Fruit fly (Drosophila melanogaster) whole organism, embryonic: ENCODE results near the gene Sec20.
A peak's percentile ranks its signal among the peaks of the same experiment; 100 is the strongest.

Source experiments
- Abd-B ChIP-seq: fragments of 200-800 bp; sonication (Bioruptor generic); optimal IDR thresholded peaks from 2 replicates; lab custom pipeline; 2018; ENCODE audit warnings: missing biosample characterization, mild to moderate bottlenecking, missing genetic modification characterization, moderate library complexity
- Aef1 ChIP-seq: fragments of 200-800 bp; sonication (Bioruptor generic); IDR thresholded peaks from 3 replicates; pipeline ENCODE4 v1.3.6; 2022; ENCODE audit warnings: missing biosample characterization, missing genetic modification characterization
- Asciz ChIP-seq: fragments of 200-800 bp; sonication (Bioruptor generic); optimal IDR thresholded peaks from 2 replicates; lab custom pipeline; 2017; ENCODE audit warnings: missing biosample characterization, mild to moderate bottlenecking, missing genetic modification characterization, missing genetic modification reagents
- Atf-2 ChIP-seq: fragments of 200-800 bp; sonication (Bioruptor generic); optimal IDR thresholded peaks from 2 replicates; lab custom pipeline; 2016; ENCODE audit warnings: missing biosample characterization, missing genetic modification characterization
- Atf6 ChIP-seq: fragments of 200-800 bp; sonication (Bioruptor generic); IDR thresholded peaks from 2 replicates; pipeline ENCODE4 v1.3.6; 2022; ENCODE audit warnings: missing biosample characterization, missing genetic modification characterization
- BEAF-32 ChIP-seq: fragments of 200-800 bp; sonication (Bioruptor generic); optimal IDR thresholded peaks from 3 replicates; lab custom pipeline; 2017; ENCODE audit warnings: missing biosample characterization, missing genetic modification characterization, mild to moderate bottlenecking, moderate library complexity, missing genetic modification reagents
- CG1024 ChIP-seq: fragments of 200-800 bp; sonication (Bioruptor generic); IDR thresholded peaks from 2 replicates; pipeline ENCODE4 v1.3.6; 2022; ENCODE audit warnings: missing biosample characterization, missing genetic modification characterization
- CG10321 ChIP-seq: fragments of 200-800 bp; sonication (Bioruptor generic); IDR thresholded peaks from 2 replicates; pipeline ENCODE4 v1.3.6; 2022; ENCODE audit warnings: missing biosample characterization, missing genetic modification characterization
- CG10959 ChIP-seq: fragments of 200-800 bp; sonication (Bioruptor generic); IDR thresholded peaks from 2 replicates; pipeline ENCODE4 v1.3.6; 2022; ENCODE audit warnings: missing biosample characterization, missing genetic modification characterization
- CG14965 ChIP-seq: fragments of 200-800 bp; sonication (Bioruptor generic); optimal IDR thresholded peaks from 2 replicates; lab custom pipeline; 2016; ENCODE audit warnings: missing biosample characterization, missing genetic modification characterization, borderline replicate concordance
- CG16779 ChIP-seq: fragments of 200-800 bp; sonication (Bioruptor generic); IDR thresholded peaks from 2 replicates; pipeline ENCODE4 v1.3.6; 2022; ENCODE audit warnings: missing biosample characterization, missing genetic modification characterization
- CG16815 ChIP-seq: fragments of 200-800 bp; sonication (Bioruptor generic); optimal IDR thresholded peaks from 3 replicates; lab custom pipeline; 2017; ENCODE audit warnings: missing biosample characterization, mild to moderate bottlenecking, missing genetic modification characterization
- CG17361 ChIP-seq: fragments of 200-800 bp; sonication (Bioruptor generic); IDR thresholded peaks from 3 replicates; pipeline ENCODE4 v1.3.6; 2022; ENCODE audit warnings: missing biosample characterization, missing genetic modification characterization
- CG2202 ChIP-seq: fragments of 200-800 bp; sonication (Bioruptor generic); optimal IDR thresholded peaks from 2 replicates; lab custom pipeline; 2018; ENCODE audit warnings: missing biosample characterization, mild to moderate bottlenecking, missing genetic modification characterization
- CG2678 ChIP-seq: fragments of 200-800 bp; sonication (Bioruptor generic); optimal IDR thresholded peaks from 3 replicates; lab custom pipeline; 2019; ENCODE audit warnings: missing biosample characterization, mild to moderate bottlenecking, missing genetic modification characterization, moderate library complexity
- CG30431 ChIP-seq: fragments of 200-800 bp; sonication (Bioruptor generic); optimal IDR thresholded peaks from 2 replicates; lab custom pipeline; 2017; ENCODE audit warnings: missing biosample characterization, missing genetic modification characterization
- CG31388 ChIP-seq: fragments of 200-800 bp; sonication (Bioruptor generic); optimal IDR thresholded peaks from 2 replicates; lab custom pipeline; 2016; ENCODE audit warnings: missing biosample characterization, missing genetic modification characterization
- CG3281 ChIP-seq: fragments of 200-800 bp; sonication (Bioruptor generic); optimal IDR thresholded peaks from 3 replicates; lab custom pipeline; 2017; ENCODE audit warnings: missing biosample characterization, mild to moderate bottlenecking, missing genetic modification characterization
- CG6175 ChIP-seq: fragments of 200-800 bp; sonication (Bioruptor generic); IDR thresholded peaks from 3 replicates; pipeline ENCODE4 v1.3.6; 2022; ENCODE audit warnings: missing biosample characterization, missing genetic modification characterization
- CG6791 ChIP-seq: fragments of 200-800 bp; sonication (Bioruptor generic); IDR thresholded peaks from 3 replicates; pipeline ENCODE4 v1.3.6; 2022; ENCODE audit warnings: missing biosample characterization, missing genetic modification characterization; ENCODE audit not compliant: partially characterized antibody
- Fer2 ChIP-seq: fragments of 200-800 bp; sonication (Bioruptor generic); optimal IDR thresholded peaks from 2 replicates; lab custom pipeline; 2018; ENCODE audit warnings: missing biosample characterization, mild to moderate bottlenecking, missing genetic modification characterization, moderate library complexity
- GATAe ChIP-seq: fragments of 200-800 bp; sonication (Bioruptor generic); conservative IDR thresholded peaks from 2 replicates; pipeline ENCODE4 v1.3.6; 2022; ENCODE audit warnings: missing biosample characterization, missing genetic modification characterization
- HmgD ChIP-seq: fragments of 200-800 bp; sonication (Bioruptor generic); optimal IDR thresholded peaks from 3 replicates; lab custom pipeline; 2016; ENCODE audit warnings: missing biosample characterization, missing genetic modification characterization
- Hr3 ChIP-seq: fragments of 200-800 bp; sonication (Bioruptor generic); optimal IDR thresholded peaks from 3 replicates; lab custom pipeline; 2016; ENCODE audit warnings: missing biosample characterization, missing genetic modification characterization
- Hr51 ChIP-seq, 2 experiments: fragments of 200-800 bp; sonication (Bioruptor generic); optimal IDR thresholded peaks; 2 replicates in 1 of 2; 3 replicates in 1 of 2; lab custom pipeline; 2016 to 2018; ENCODE audit warnings: missing biosample characterization in 2 of 2, missing genetic modification characterization in 2 of 2, mild to moderate bottlenecking in 1 of 2, moderate library complexity in 1 of 2
- Oaz ChIP-seq: fragments of 200-800 bp; sonication (Bioruptor generic); IDR thresholded peaks from 2 replicates; pipeline ENCODE4 v1.3.6; 2022; ENCODE audit warnings: missing biosample characterization, missing genetic modification characterization
- Rfx ChIP-seq: fragments of 200-800 bp; sonication (Bioruptor generic); IDR thresholded peaks from 2 replicates; pipeline ENCODE4 v1.3.6; 2022; ENCODE audit warnings: missing biosample characterization, missing genetic modification characterization
- Scr ChIP-seq: fragments of 200-800 bp; sonication (Bioruptor generic); IDR thresholded peaks from 2 replicates; pipeline ENCODE4 v1.3.6; 2022; ENCODE audit warnings: missing biosample characterization, missing genetic modification characterization; ENCODE audit not compliant: partially characterized antibody
- Tbp ChIP-seq: fragments of >200 bp; optimal IDR thresholded peaks from 2 replicates; lab custom pipeline; 2018; ENCODE audit warnings: missing biosample characterization, missing genetic modification characterization
- az2 ChIP-seq: fragments of 200-800 bp; sonication (Bioruptor generic); optimal IDR thresholded peaks from 3 replicates; lab custom pipeline; 2016; ENCODE audit warnings: missing biosample characterization, missing genetic modification characterization
- cad ChIP-seq: fragments of >200 bp; optimal IDR thresholded peaks from 2 replicates; lab custom pipeline; 2017; ENCODE audit warnings: missing biosample characterization, missing genetic modification characterization
- caup ChIP-seq: fragments of 200-800 bp; sonication (Bioruptor generic); optimal IDR thresholded peaks from 3 replicates; lab custom pipeline; 2017; ENCODE audit warnings: missing biosample characterization, mild to moderate bottlenecking, missing genetic modification characterization, moderate library complexity; ENCODE audit not compliant: severe bottlenecking
- fd102C ChIP-seq: fragments of 200-800 bp; sonication (Bioruptor generic); optimal IDR thresholded peaks from 2 replicates; lab custom pipeline; 2018; ENCODE audit warnings: missing biosample characterization, mild to moderate bottlenecking, missing genetic modification characterization, moderate library complexity
- gfzf ChIP-seq: fragments of 200-800 bp; sonication (Bioruptor generic); optimal IDR thresholded peaks from 2 replicates; lab custom pipeline; 2016; ENCODE audit warnings: missing biosample characterization, mild to moderate bottlenecking, missing genetic modification characterization, moderate library complexity
- grau ChIP-seq: fragments of 200-800 bp; optimal IDR thresholded peaks from 3 replicates; lab custom pipeline; 2019; ENCODE audit warnings: missing biosample characterization, mild to moderate bottlenecking, missing genetic modification characterization, moderate library complexity
- gsb ChIP-seq: fragments of 200-800 bp; sonication (Bioruptor generic); IDR thresholded peaks from 2 replicates; pipeline ENCODE4 v1.3.6; 2022; ENCODE audit warnings: missing biosample characterization, missing genetic modification characterization
- h ChIP-seq: fragments of >200 bp; optimal IDR thresholded peaks from 2 replicates; lab custom pipeline; 2017
- jumu ChIP-seq: fragments of 200-800 bp; sonication (Bioruptor generic); optimal IDR thresholded peaks from 3 replicates; lab custom pipeline; 2016; ENCODE audit warnings: missing biosample characterization, missing genetic modification characterization
- pita ChIP-seq: fragments of 200-800 bp; sonication (Bioruptor generic); optimal IDR thresholded peaks from 2 replicates; lab custom pipeline; 2017; ENCODE audit warnings: missing biosample characterization, mild to moderate bottlenecking, missing genetic modification characterization
- pnt ChIP-seq: fragments of 200-800 bp; sonication (Bioruptor generic); optimal IDR thresholded peaks from 3 replicates; lab custom pipeline; 2016; ENCODE audit warnings: missing biosample characterization, missing genetic modification characterization
- pum ChIP-seq: fragments of 200-800 bp; sonication (Bioruptor generic); optimal IDR thresholded peaks from 2 replicates; lab custom pipeline; 2016; ENCODE audit warnings: missing biosample characterization, missing genetic modification characterization
- sna ChIP-seq: fragments of 200-800 bp; sonication (Bioruptor generic); IDR thresholded peaks from 2 replicates; pipeline ENCODE4 v1.3.6; 2022; ENCODE audit warnings: missing biosample characterization, missing genetic modification characterization; ENCODE audit not compliant: partially characterized antibody
- tap ChIP-seq: fragments of 200-800 bp; optimal IDR thresholded peaks from 3 replicates; lab custom pipeline; 2019; ENCODE audit warnings: missing biosample characterization, mild to moderate bottlenecking, missing genetic modification characterization, moderate library complexity
- toy ChIP-seq: fragments of 200-800 bp; sonication (Bioruptor generic); IDR thresholded peaks from 2 replicates; pipeline ENCODE4 v1.3.6; 2022; ENCODE audit warnings: missing biosample characterization, missing genetic modification characterization
- unpg ChIP-seq: fragments of 200-800 bp; sonication (Bioruptor generic); optimal IDR thresholded peaks from 3 replicates; lab custom pipeline; 2018; ENCODE audit warnings: missing biosample characterization, mild to moderate bottlenecking, missing genetic modification characterization, moderate library complexity
- vnd ChIP-seq: fragments of 200-800 bp; sonication (Bioruptor generic); IDR thresholded peaks from 3 replicates; pipeline ENCODE4 v1.3.6; 2022; ENCODE audit warnings: missing biosample characterization, missing genetic modification characterization; ENCODE audit not compliant: partially characterized antibody
- wdn ChIP-seq: fragments of 200-800 bp; sonication (Bioruptor generic); IDR thresholded peaks from 2 replicates; pipeline ENCODE4 v1.3.6; 2022; ENCODE audit warnings: missing biosample characterization, missing genetic modification characterization
- zen2 ChIP-seq: fragments of 200-800 bp; sonication (Bioruptor generic); IDR thresholded peaks from 3 replicates; pipeline ENCODE4 v1.3.6; 2022; ENCODE audit warnings: missing biosample characterization, missing genetic modification characterization; ENCODE audit not compliant: partially characterized antibody

The Sec20 gene

dm6 chr3R:5789025-5789953, 35.0 kb downstream of the Sec20 start, which contains the start of the genes Hat1 and Rpn5 (continued):
- TF ChIP-seq az2 (peak; percentile 84), caup (GFP tag; lab: Kevin White, UChicago) (peak; percentile 78), CG3281 (GFP tag; lab: Kevin White, UChicago) (peak; percentile 80), CG30431 (GFP tag; lab: Kevin White, UChicago) (peak; percentile 67), Hr51 (GFP tag; optimal IDR thresholded peaks at IDR 0.05; lab: Kevin White, UChicago) (peak; percentile 66 to 76), unpg (GFP tag; lab: Kevin White, UChicago) (peak; percentile 66), CG31388 (GFP tag; lab: Kevin White, UChicago) (peak; percentile 56), CG6175 (GFP tag; lab: Robert Waterston, UW) (no peak), h (lab: Kevin White, UChicago) (no peak), HmgD (GFP tag; lab: Kevin White, UChicago) (peak; percentile 88), Tbp (GFP tag; lab: Kevin White, UChicago) (no peak), Hr3 (GFP tag; lab: Kevin White, UChicago) (peak; percentile 90), CG2202 (tag; lab: Kevin White, UChicago) (peak; percentile 46), pum (GFP tag; lab: Kevin White, UChicago) (peak; percentile 93), Scr (GFP tag; lab: Robert Waterston, UW) (peak; percentile 85), CG16815 (GFP tag; lab: Kevin White, UChicago) (peak; percentile 85), sna (GFP tag; lab: Robert Waterston, UW) (peak; percentile 77), fd102C (GFP tag; lab: Kevin White, UChicago) (no peak), grau (peak; percentile 67), pita (GFP tag; lab: Kevin White, UChicago) (no peak), zen2 (GFP tag; lab: Robert Waterston, UW) (peak; percentile 66; the same call in 2 of the 3 replicates), Oaz (GFP tag; lab: Robert Waterston, UW) (no peak), gsb (GFP tag; lab: Robert Waterston, UW) (no peak), GATAe (GFP tag; lab: Robert Waterston, UW) (no peak), cad (GFP tag; lab: Kevin White, UChicago) (no peak), jumu (peak; percentile 87), vnd (GFP tag; lab: Robert Waterston, UW) (peak; percentile 54; the same call in 1 of the 3 replicates), CG17361 (peak; percentile 95), CG1024 (GFP tag; lab: Robert Waterston, UW) (no peak), CG14965 (peak; percentile 51), Fer2 (tag; lab: Kevin White, UChicago) (peak; percentile 47), Atf6 (GFP tag; lab: Robert Waterston, UW) (peak; percentile 54; the same call in 1 of the 2 replicates), CG2678 (tag; lab: Kevin White, UChicago) (peak; percentile 80), CG10959 (GFP tag; lab: Robert Waterston, UW) (no peak), Atf-2 (GFP tag; lab: Kevin White, UChicago) (peak; percentile 92), tap (tag; lab: Kevin White, UChicago) (peak; percentile 35), CG10321 (GFP tag; lab: Robert Waterston, UW) (no peak; the same call in 1 of the 2 replicates), CG6791 (peak; percentile 64; the same call in 1 of the 3 replicates), Aef1 (GFP tag; lab: Robert Waterston, UW) (peak; percentile 76), Asciz (GFP tag; lab: Kevin White, UChicago) (no peak), CG16779 (GFP tag; lab: Robert Waterston, UW) (peak; percentile 46; the same call in 1 of the 2 replicates), pnt (GFP tag; lab: Kevin White, UChicago) (peak; percentile 88), gfzf (GFP tag; lab: Kevin White, UChicago) (peak; percentile 38), Rfx (GFP tag; lab: Robert Waterston, UW) (peak; percentile 83), toy (GFP tag; lab: Robert Waterston, UW) (peak; percentile 36; the same call in 1 of the 2 replicates), BEAF-32 (GFP tag; lab: Kevin White, UChicago) (peak; percentile 90), wdn (no peak), Abd-B (GFP tag; lab: Kevin White, UChicago) (peak; percentile 85)
